Worm (Caenorhabditis elegans) whole organism, young adult: ENCODE results near the gene E02H4.8.

Experiments
- B0035.1 ChIP-seq: sonication (generic microtip); optimal IDR thresholded peaks from 2 replicates; lab custom pipeline; 2016; ENCODE audit warnings: missing genetic modification characterization, mild to moderate bottlenecking, missing compliant biosample characterization, missing genotype, missing genetic modification reagents
- F55B11.4 ChIP-seq: sonication (generic microtip); optimal IDR thresholded peaks from 2 replicates; lab custom pipeline; 2016; ENCODE audit warnings: missing compliant biosample characterization, missing genetic modification characterization, borderline replicate concordance; ENCODE audit not compliant: insufficient read depth
- T07F8.4 ChIP-seq: sonication (generic microtip); optimal IDR thresholded peaks from 2 replicates; lab custom pipeline; 2016; ENCODE audit warnings: mild to moderate bottlenecking, missing genetic modification characterization, moderate library complexity, missing compliant biosample characterization
- Y53G8AR.9 ChIP-seq: fragments of 200-800 bp; sonication (Bioruptor generic); conservative IDR thresholded peaks from 2 replicates; pipeline ENCODE4 v1.3.6; 2022; ENCODE audit warnings: missing genetic modification reagents, missing genetic modification characterization, missing compliant biosample characterization
- Y56A3A.18 ChIP-seq: fragments of 200-800 bp; sonication (Bioruptor generic); IDR thresholded peaks from 2 replicates; pipeline ENCODE4 v1.3.6; 2022; ENCODE audit warnings: missing genetic modification reagents, missing genetic modification characterization, missing compliant biosample characterization
- Y67H2A.10 ChIP-seq: fragments of 200-800 bp; sonication (Bioruptor generic); conservative IDR thresholded peaks from 2 replicates; pipeline ENCODE4 v1.3.6; 2022; ENCODE audit warnings: missing genetic modification reagents, missing genetic modification characterization, missing compliant biosample characterization
- akir-1 ChIP-seq: fragments of 200-800 bp; sonication (Bioruptor generic); optimal IDR thresholded peaks from 2 replicates; lab custom pipeline; 2018; ENCODE audit warnings: mild to moderate bottlenecking, missing genetic modification characterization, moderate library complexity, missing compliant biosample characterization
- athp-1 ChIP-seq: sonication (generic microtip); optimal IDR thresholded peaks from 2 replicates; lab custom pipeline; 2017; ENCODE audit warnings: mild to moderate bottlenecking, missing genetic modification characterization, missing compliant biosample characterization
- bed-1 ChIP-seq: fragments of 200-800 bp; sonication (Bioruptor generic); IDR thresholded peaks from 2 replicates; pipeline ENCODE4 v1.3.6; 2022; ENCODE audit warnings: missing genetic modification reagents, missing genetic modification characterization, missing compliant biosample characterization
- bed-2 ChIP-seq: fragments of 200-800 bp; sonication (Bioruptor generic); IDR thresholded peaks from 2 replicates; pipeline ENCODE4 v1.3.6; 2022; ENCODE audit warnings: missing genetic modification reagents, missing genetic modification characterization, missing compliant biosample characterization
- ceh-100 ChIP-seq: fragments of 200-800 bp; sonication (Bioruptor generic); IDR thresholded peaks from 2 replicates; pipeline ENCODE4 v1.3.6; 2022; ENCODE audit warnings: missing genetic modification reagents, missing genetic modification characterization, missing compliant biosample characterization
- ceh-27 ChIP-seq: fragments of 200-800 bp; sonication (Bioruptor generic); optimal IDR thresholded peaks from 2 replicates; lab custom pipeline; 2018; ENCODE audit warnings: mild to moderate bottlenecking, missing genetic modification characterization, moderate library complexity, missing compliant biosample characterization
- chd-7 ChIP-seq: sonication (generic microtip); optimal IDR thresholded peaks from 2 replicates; lab custom pipeline; 2016; ENCODE audit warnings: mild to moderate bottlenecking, missing genetic modification characterization, moderate library complexity, missing compliant biosample characterization
- dox-1 ChIP-seq: fragments of 200-800 bp; sonication (Bioruptor generic); IDR thresholded peaks from 2 replicates; pipeline ENCODE4 v1.3.6; 2022; ENCODE audit warnings: missing genetic modification reagents, missing genetic modification characterization, missing compliant biosample characterization
- efl-1 ChIP-seq: fragments of 150-350 bp; optimal IDR thresholded peaks from 2 replicates; lab custom pipeline; 2014; ENCODE audit warnings: missing biosample characterization, missing genetic modification reagents, missing genetic modification characterization
- egrh-3 ChIP-seq: fragments of 200-800 bp; sonication (Bioruptor generic); IDR thresholded peaks from 2 replicates; pipeline ENCODE4 v1.3.6; 2022; ENCODE audit warnings: missing genetic modification reagents, missing genetic modification characterization, missing compliant biosample characterization
- ekl-4 ChIP-seq: fragments of 200-800 bp; sonication (Bioruptor generic); IDR thresholded peaks from 2 replicates; pipeline ENCODE4 v1.3.6; 2022; ENCODE audit warnings: missing genetic modification reagents, missing genetic modification characterization, missing compliant biosample characterization
- him-1 ChIP-seq: sonication (generic microtip); optimal IDR thresholded peaks from 2 replicates; lab custom pipeline; 2016; ENCODE audit warnings: missing genotype, missing genetic modification reagents, missing genetic modification characterization, missing compliant biosample characterization
- hlh-12 ChIP-seq: sonication (generic microtip); optimal IDR thresholded peaks from 2 replicates; lab custom pipeline; 2016; ENCODE audit warnings: missing genetic modification characterization, missing compliant biosample characterization
- lin-54 ChIP-seq: fragments of 200-800 bp; sonication (Bioruptor generic); optimal IDR thresholded peaks from 2 replicates; lab custom pipeline; 2018; ENCODE audit warnings: mild to moderate bottlenecking, missing genetic modification characterization, missing compliant biosample characterization
- mel-28 ChIP-seq: sonication (generic microtip); optimal IDR thresholded peaks from 2 replicates; lab custom pipeline; 2016; ENCODE audit warnings: borderline replicate concordance, mild to moderate bottlenecking, missing genetic modification characterization, missing compliant biosample characterization
- nfya-2 ChIP-seq: fragments of 200-800 bp; sonication (Bioruptor generic); IDR thresholded peaks from 2 replicates; pipeline ENCODE4 v1.3.6; 2022; ENCODE audit warnings: missing genetic modification reagents, missing genetic modification characterization, missing compliant biosample characterization
- nfyb-1 ChIP-seq: fragments of 200-800 bp; sonication (Bioruptor generic); IDR thresholded peaks from 2 replicates; pipeline ENCODE4 v1.3.6; 2022; ENCODE audit warnings: missing genetic modification reagents, missing genetic modification characterization, missing compliant biosample characterization
- nhr-179 ChIP-seq: sonication (generic microtip); optimal IDR thresholded peaks from 2 replicates; lab custom pipeline; 2016; ENCODE audit warnings: mild to moderate bottlenecking, missing genetic modification characterization, missing compliant biosample characterization
- nhr-27 ChIP-seq: fragments of 200-800 bp; sonication (Bioruptor generic); optimal IDR thresholded peaks from 2 replicates; lab custom pipeline; 2018; ENCODE audit warnings: mild to moderate bottlenecking, missing genetic modification characterization, moderate library complexity, missing compliant biosample characterization
- sea-2 ChIP-seq: fragments of 200-800 bp; sonication (Bioruptor generic); IDR thresholded peaks from 2 replicates; pipeline ENCODE4 v1.3.6; 2022; ENCODE audit warnings: missing genetic modification characterization, missing compliant biosample characterization
- somi-1 ChIP-seq: fragments of 200-800 bp; sonication (Bioruptor generic); optimal IDR thresholded peaks from 2 replicates; lab custom pipeline; 2018; ENCODE audit warnings: mild to moderate bottlenecking, missing genetic modification characterization, missing compliant biosample characterization
- sptf-2 ChIP-seq: fragments of 200-800 bp; sonication (Bioruptor generic); optimal IDR thresholded peaks from 2 replicates; lab custom pipeline; 2018; ENCODE audit warnings: mild to moderate bottlenecking, missing genetic modification characterization, missing compliant biosample characterization
- unc-130 ChIP-seq: sonication (generic microtip); optimal IDR thresholded peaks from 2 replicates; lab custom pipeline; 2016; ENCODE audit warnings: missing genetic modification reagents, missing genetic modification characterization, missing compliant biosample characterization
- unc-62 ChIP-seq: fragments of 150-350 bp; optimal IDR thresholded peaks from 2 replicates; lab custom pipeline; 2014; ENCODE audit warnings: missing biosample characterization, missing genetic modification reagents, missing genetic modification characterization
- xnd-1 ChIP-seq: sonication (generic microtip); optimal IDR thresholded peaks from 2 replicates; lab custom pipeline; 2016; ENCODE audit warnings: missing genotype, missing genetic modification reagents, missing genetic modification characterization, missing compliant biosample characterization
- zfh-2 ChIP-seq: fragments of 200-800 bp; sonication (Bioruptor generic); conservative IDR thresholded peaks from 2 replicates; pipeline ENCODE4 v1.3.6; 2022; ENCODE audit warnings: missing genetic modification reagents, missing genetic modification characterization, missing compliant biosample characterization
- zim-3 ChIP-seq: sonication (generic microtip); optimal IDR thresholded peaks from 2 replicates; lab custom pipeline; 2017; ENCODE audit warnings: mild to moderate bottlenecking, missing genetic modification characterization, moderate library complexity, missing compliant biosample characterization
- ztf-22 ChIP-seq: fragments of 200-800 bp; sonication (Bioruptor generic); optimal IDR thresholded peaks from 2 replicates; lab custom pipeline; 2018; ENCODE audit warnings: mild to moderate bottlenecking, missing genetic modification characterization, moderate library complexity, missing compliant biosample characterization

The E02H4.8 gene

ce11 chrX:14292632-14293031, 29.3 kb upstream of the E02H4.8 start:
- peak; percentile 24 for TF ChIP-seq somi-1 (GFP tag; lab: Kevin White, UChicago)
- no peak for TF ChIP-seq Y67H2A.10 (GFP tag; lab: Robert Waterston, UW)

- TF ChIP-seq ceh-27 (GFP tag; lab: Kevin White, UChicago) (no peak), sptf-2 (GFP tag; lab: Kevin White, UChicago) (no peak), athp-1 (tag; lab: Kevin White, UChicago) (no peak), zim-3 (no peak), ekl-4 (no peak), ceh-100 (GFP tag; lab: Robert Waterston, UW) (no peak), zfh-2 (peak; percentile 69), nfyb-1 (GFP tag; lab: Robert Waterston, UW) (no peak), him-1 (tag; lab: Kevin White, UChicago) (no peak), egrh-3 (peak; percentile 47; the same call in 1 of the 2 replicates), nhr-27 (tag; lab: Kevin White, UChicago) (peak; percentile 16), lin-54 (GFP tag; lab: Kevin White, UChicago) (no peak), unc-130 (GFP tag; lab: Kevin White, UChicago) (no peak), bed-1 (no peak)
Observed at ce11 chrX:14289993-14290392, 26.6 kb upstream of the E02H4.8 start.

ce11 chrX:14287888-14288287, 24.5 kb upstream of the E02H4.8 start:
- no peak for TF ChIP-seq akir-1 (GFP tag; lab: Kevin White, UChicago)
- TF ChIP-seq hlh-12 (tag; lab: Kevin White, UChicago), result no peak
- no peak for TF ChIP-seq Y53G8AR.9
- TF ChIP-seq nfya-2 (GFP tag; lab: Robert Waterston, UW), result no peak
- no peak for TF ChIP-seq bed-2 (GFP tag; lab: Robert Waterston, UW)
- no peak for TF ChIP-seq unc-130 (GFP tag; lab: Kevin White, UChicago)
- TF ChIP-seq efl-1 (GFP tag; lab: Kevin White, UChicago), result no peak
- no peak for TF ChIP-seq dox-1

ce11 chrX:14281526-14281925, 18.2 kb upstream of the E02H4.8 start, which contains the start of gene E02H4.2:
TSS of gene E02H4.2 (minus strand) at chrX:14281626.
- TF ChIP-seq sea-2 (GFP tag; lab: Robert Waterston, UW) (no peak), Y67H2A.10 (GFP tag; lab: Robert Waterston, UW) (no peak), unc-62 (GFP tag; lab: Kevin White, UChicago) (no peak), xnd-1 (tag; lab: Kevin White, UChicago) (no peak), nhr-179 (tag; lab: Kevin White, UChicago) (no peak), T07F8.4 (no peak), Y56A3A.18 (no peak), F55B11.4 (no peak)

ce11 chrX:14267781-14268180, 4.4 kb upstream of the E02H4.8 start, which contains the start of gene del-1:
TSS of gene del-1 (plus strand) at chrX:14268081.
- TF ChIP-seq bed-2 (GFP tag; lab: Robert Waterston, UW) (no peak), B0035.1 (tag; lab: Kevin White, UChicago) (no peak), chd-7 (tag; lab: Kevin White, UChicago) (no peak), ztf-22 (GFP tag; lab: Kevin White, UChicago) (no peak), sptf-2 (GFP tag; lab: Kevin White, UChicago) (no peak), hlh-12 (tag; lab: Kevin White, UChicago) (no peak), mel-28 (tag; lab: Kevin White, UChicago) (no peak)
